Fruit fly (Drosophila melanogaster) whole organism, wandering third instar larva: ENCODE data around the gene chas.

Source experiments
- Abd-B ChIP-seq: fragments of >200 bp; optimal IDR thresholded peaks from 2 replicates; lab custom pipeline; 2017; ENCODE audit warnings: missing biosample characterization, missing genetic modification characterization
- Dfd ChIP-seq: fragments of >200 bp; optimal IDR thresholded peaks from 2 replicates; lab custom pipeline; 2017; ENCODE audit warnings: missing biosample characterization, missing genetic modification characterization
- HLH106 ChIP-seq: fragments of 200-800 bp; optimal IDR thresholded peaks from 3 replicates; lab custom pipeline; 2019; ENCODE audit warnings: missing biosample characterization, mild to moderate bottlenecking, missing genetic modification characterization, moderate library complexity
- Hnf4 ChIP-seq: fragments of 200-800 bp; sonication (Bioruptor generic); optimal IDR thresholded peaks from 2 replicates; lab custom pipeline; 2016; ENCODE audit warnings: missing biosample characterization, mild to moderate bottlenecking, missing genetic modification characterization
- OdsH ChIP-seq: fragments of 200-800 bp; sonication (Bioruptor generic); optimal IDR thresholded peaks from 2 replicates; lab custom pipeline; 2016; ENCODE audit warnings: missing biosample characterization, mild to moderate bottlenecking, missing genetic modification characterization
- Vsx2 ChIP-seq: fragments of 200-300, 225-300 bp; sonication (Bioruptor generic); optimal IDR thresholded peaks from 2 replicates; lab custom pipeline; 2018; ENCODE audit warnings: missing biosample characterization, missing genetic modification characterization; ENCODE audit not compliant: partially characterized antibody
- br ChIP-seq: fragments of 200-800 bp; sonication (Bioruptor generic); optimal IDR thresholded peaks from 2 replicates; lab custom pipeline; 2016; ENCODE audit warnings: missing biosample characterization, missing genetic modification characterization
- dmrt93B ChIP-seq: fragments of 200-800 bp; sonication (Bioruptor generic); optimal IDR thresholded peaks from 2 replicates; lab custom pipeline; 2018; ENCODE audit warnings: missing biosample characterization, mild to moderate bottlenecking, missing genetic modification characterization
- foxo ChIP-seq, 2 experiments: fragments of 200-800 bp; sonication (Bioruptor generic); optimal IDR thresholded peaks; 2 replicates in 1 of 2; 3 replicates in 1 of 2; lab custom pipeline; 2016 to 2017; ENCODE audit warnings: missing biosample characterization in 2 of 2, missing genetic modification characterization in 2 of 2
- jim ChIP-seq: fragments of 175-275, 200-325 bp; sonication (Bioruptor generic); optimal IDR thresholded peaks from 2 replicates; lab custom pipeline; 2016; ENCODE audit warnings: missing biosample characterization, mild to moderate bottlenecking, missing genetic modification characterization
- sage ChIP-seq: fragments of 200-800 bp; sonication (Bioruptor generic); optimal IDR thresholded peaks from 2 replicates; lab custom pipeline; 2016; ENCODE audit warnings: missing biosample characterization, mild to moderate bottlenecking, missing genetic modification characterization
- sv ChIP-seq: fragments of 200-800 bp; sonication (Bioruptor generic); optimal IDR thresholded peaks from 3 replicates; lab custom pipeline; 2016; ENCODE audit warnings: missing biosample characterization, missing genetic modification characterization
- usp ChIP-seq: fragments of >200 bp; optimal IDR thresholded peaks from 2 replicates; lab custom pipeline; 2017; ENCODE audit warnings: missing biosample characterization, missing genetic modification characterization
- woc ChIP-seq: sonication (Bioruptor generic); optimal IDR thresholded peaks from 2 replicates; lab custom pipeline; 2016; ENCODE audit warnings: missing biosample characterization, mild to moderate bottlenecking, missing genetic modification characterization

DNA sequence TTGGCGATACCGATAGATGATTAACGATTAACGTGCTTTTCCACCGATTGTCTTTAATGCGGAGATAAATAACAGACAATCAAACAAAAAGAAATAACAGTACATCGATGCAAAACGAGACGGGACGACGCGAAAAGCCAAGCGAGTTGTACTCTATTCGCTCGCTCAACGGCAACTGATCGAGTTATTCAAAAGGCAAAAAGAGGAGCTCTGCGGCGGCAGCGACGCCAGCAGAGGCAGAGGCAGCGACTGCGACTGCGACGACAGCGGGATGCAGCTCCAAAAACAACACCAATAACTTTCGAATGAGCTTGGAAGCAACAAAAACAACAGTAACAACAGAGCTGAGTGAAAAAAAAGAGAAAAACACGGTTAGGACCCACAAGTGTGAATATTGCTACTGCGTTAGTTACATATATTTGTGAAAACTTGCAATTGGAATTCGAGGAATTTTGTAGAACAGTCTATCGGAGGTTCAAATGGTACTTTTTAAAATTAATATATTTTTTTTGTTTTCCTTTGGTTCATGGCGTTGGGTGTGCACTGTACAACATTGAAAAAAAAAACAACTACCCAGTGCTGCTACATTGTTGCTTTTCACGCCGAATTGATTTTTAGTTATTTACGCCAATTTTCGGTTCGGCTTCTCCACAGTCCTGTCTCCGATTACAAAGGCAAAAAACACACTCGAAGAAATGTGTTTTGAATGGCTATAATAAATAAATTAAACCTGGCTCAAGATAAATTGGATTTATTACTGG lies 15.6 kb downstream of the chas start:
- TF ChIP-seq Hnf4 (GFP tag; lab: Kevin White, UChicago) (peak; percentile 76), OdsH (peak; percentile 86), woc (GFP tag; lab: Kevin White, UChicago) (peak; percentile 95), Vsx2 (GFP tag; lab: Kevin White, UChicago) (peak; percentile 12), jim (GFP tag; lab: Kevin White, UChicago) (peak; percentile 46), Abd-B (GFP tag; lab: Kevin White, UChicago) (no peak), dmrt93B (GFP tag; lab: Kevin White, UChicago) (peak; percentile 81), sv (GFP tag; lab: Kevin White, UChicago) (peak; percentile 67), foxo (GFP tag; optimal IDR thresholded peaks at IDR 0.05; lab: Kevin White, UChicago) (peak in 1 of 2 experiments; percentile 93), HLH106 (peak; percentile 85), usp (GFP tag; lab: Kevin White, UChicago) (no peak), br (GFP tag; lab: Kevin White, UChicago) (peak; percentile 86), sage (peak; percentile 94), Dfd (GFP tag; lab: Kevin White, UChicago) (no peak)
